Worm (Caenorhabditis elegans): ENCODE results near the gene F38A5.22.

ce11 chrIV:6554865-6555264 lies 40.9 kb downstream of the F38A5.22 start:
- no peak for TF ChIP-seq sptf-1 (tag; optimal IDR thresholded peaks at IDR 0.05)
- TF ChIP-seq nhr-28 (tag; optimal IDR thresholded peaks at IDR 0.05) = no peak
- TF ChIP-seq ceh-43 (GFP tag; optimal IDR thresholded peaks at IDR 0.05) = no peak
- no peak for TF ChIP-seq ztf-11 (tag; optimal IDR thresholded peaks at IDR 0.05)
